Worm (Caenorhabditis elegans) whole organism, L2 larva: ENCODE data around the gene srh-31.

Experiments
- ama-1 ChIP-seq: fragments of 150-350 bp; optimal IDR thresholded peaks from 2 replicates; lab custom pipeline; 2018; ENCODE audit warnings: inconsistent platforms
- lin-11 ChIP-seq: fragments of 150-350 bp; sonication (generic microtip); optimal IDR thresholded peaks from 2 replicates; lab custom pipeline; 2014; ENCODE audit warnings: missing biosample characterization, missing genetic modification characterization, inconsistent platforms, mixed read lengths
- nhr-12 ChIP-seq: fragments of 150-350 bp; optimal IDR thresholded peaks from 2 replicates; lab custom pipeline; 2014; ENCODE audit warnings: missing biosample characterization, missing genetic modification characterization
- nhr-237 ChIP-seq: fragments of 150-350 bp; optimal IDR thresholded peaks from 2 replicates; lab custom pipeline; 2014; ENCODE audit warnings: missing biosample characterization, missing genetic modification characterization
- unc-62 ChIP-seq: fragments of 150-350 bp; optimal IDR thresholded peaks from 2 replicates; lab custom pipeline; 2014; ENCODE audit warnings: missing biosample characterization, missing genetic modification reagents, missing genetic modification characterization

DNA sequence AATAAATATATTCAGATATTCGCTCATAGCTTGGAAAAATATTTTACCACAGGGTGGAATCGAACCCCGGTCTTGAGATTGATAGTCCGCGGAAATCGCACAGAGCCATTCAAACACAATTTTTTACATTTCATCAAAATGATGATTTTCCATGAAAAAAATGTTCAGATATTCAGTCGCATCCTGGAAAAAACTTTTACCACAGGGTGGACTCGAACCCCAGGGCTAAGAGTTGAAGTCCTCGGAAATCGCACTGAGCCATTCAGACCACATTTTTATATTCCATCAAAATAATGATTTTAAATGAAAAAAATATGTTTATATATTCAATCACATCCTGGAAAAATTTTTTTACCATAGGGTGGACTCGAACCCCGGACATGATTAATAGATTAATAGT is 15.4 kb downstream of the srh-31 start:
- no peak for TF ChIP-seq nhr-12 (tag; lab: Kevin White, UChicago)
- TF ChIP-seq lin-11 (tag; lab: Kevin White, UChicago), result no peak
- no peak for TF ChIP-seq unc-62 (GFP tag; lab: Kevin White, UChicago)
- no peak for TF ChIP-seq nhr-237
- TF ChIP-seq ama-1 (lab: Kevin White, UChicago), result no peak
